Worm (Caenorhabditis elegans) whole organism, L1 larva: ENCODE measurements around the gene ubc-8.

ENCODE experiments used
- C34B4.2 ChIP-seq: sonication (generic microtip); optimal IDR thresholded peaks from 2 replicates; lab custom pipeline; 2017; ENCODE audit warnings: mild to moderate bottlenecking, missing genetic modification characterization, missing compliant biosample characterization
- aha-1 ChIP-seq: fragments of 150-350 bp; optimal IDR thresholded peaks from 2 replicates; lab custom pipeline; 2014; ENCODE audit warnings: missing biosample characterization, missing genetic modification characterization
- alr-1 ChIP-seq: fragments of 200-800 bp; sonication (Bioruptor generic); optimal IDR thresholded peaks from 2 replicates; lab custom pipeline; 2018; ENCODE audit warnings: borderline replicate concordance, mild to moderate bottlenecking, missing genetic modification characterization, missing compliant biosample characterization
- ama-1 ChIP-seq: fragments of 150-350 bp; optimal IDR thresholded peaks from 2 replicates; lab custom pipeline; 2014
- ceh-63 ChIP-seq: fragments of 200-800 bp; sonication (Bioruptor generic); optimal IDR thresholded peaks from 2 replicates; lab custom pipeline; 2018; ENCODE audit warnings: mild to moderate bottlenecking, missing genetic modification characterization, missing compliant biosample characterization
- ceh-82 ChIP-seq, 3 experiments: fragments of 150-350 bp in 1 of 3; sonication (generic microtip) in 2 of 3; optimal IDR thresholded peaks; 2 replicates each; lab custom pipeline; 2014 to 2017; ENCODE audit warnings: missing biosample characterization in 3 of 3, missing genetic modification characterization in 3 of 3
- dpl-1 ChIP-seq, 3 experiments: fragments of 150-350 bp in 2 of 3; sonication (generic microtip) in 1 of 3; optimal IDR thresholded peaks; 2 replicates each; lab custom pipeline; 2014 to 2017; ENCODE audit warnings: missing biosample characterization in 3 of 3, missing genetic modification characterization in 3 of 3, missing genetic modification reagents in 3 of 3
- dsc-1 ChIP-seq: sonication (generic microtip); optimal IDR thresholded peaks from 2 replicates; lab custom pipeline; 2016; ENCODE audit warnings: mild to moderate bottlenecking, missing genetic modification characterization, missing compliant biosample characterization
- efl-1 ChIP-seq, 4 experiments: fragments of 150-350 bp; optimal IDR thresholded peaks in 3 of 4; peaks in 1 of 4; 1 replicate in 1 of 4; 2 replicates in 3 of 4; lab custom pipeline; 2014; ENCODE audit warnings: missing biosample characterization in 2 of 4, missing genetic modification characterization in 2 of 4, missing genetic modification reagents in 2 of 4
- egl-13 ChIP-seq: sonication (generic microtip); optimal IDR thresholded peaks from 2 replicates; lab custom pipeline; 2016; ENCODE audit warnings: missing genotype, missing genetic modification reagents, missing genetic modification characterization, missing compliant biosample characterization
- egl-27 ChIP-seq, 2 experiments: fragments of 150-350 bp in 1 of 2; sonication (generic microtip); optimal IDR thresholded peaks; 3 replicates each; lab custom pipeline; 2017 to 2018; ENCODE audit warnings: missing biosample characterization in 2 of 2, missing genetic modification characterization in 2 of 2, missing genetic modification reagents in 2 of 2
- elt-2 ChIP-seq: sonication (generic microtip); optimal IDR thresholded peaks from 2 replicates; lab custom pipeline; 2016; ENCODE audit warnings: missing genetic modification characterization, mild to moderate bottlenecking, inconsistent platforms, missing compliant biosample characterization, missing genetic modification reagents
- elt-3 ChIP-seq, 6 experiments: fragments of 150-350 bp in 1 of 6; sonication (generic microtip); optimal IDR thresholded peaks; 2 replicates each; lab custom pipeline; 2017 to 2018; ENCODE audit warnings: missing biosample characterization in 6 of 6, missing genetic modification characterization in 6 of 6, inconsistent platforms in 1 of 6
- fkh-10 ChIP-seq: sonication (generic microtip); optimal IDR thresholded peaks from 2 replicates; lab custom pipeline; 2017; ENCODE audit warnings: missing biosample characterization, missing genetic modification reagents, missing genetic modification characterization
- fkh-8 ChIP-seq: sonication (generic microtip); optimal IDR thresholded peaks from 2 replicates; lab custom pipeline; 2016; ENCODE audit warnings: mild to moderate bottlenecking, missing genetic modification characterization, missing compliant biosample characterization
- fos-1 ChIP-seq: fragments of 150-350 bp; optimal IDR thresholded peaks from 2 replicates; lab custom pipeline; 2014; ENCODE audit warnings: missing biosample characterization, missing genetic modification characterization
- grh-1 ChIP-seq: fragments of 200-800 bp; sonication (Bioruptor generic); IDR thresholded peaks from 2 replicates; pipeline ENCODE4 v1.3.6; 2022; ENCODE audit warnings: missing genetic modification reagents, missing genetic modification characterization, missing compliant biosample characterization
- hlh-17 ChIP-seq: fragments of 200-800 bp; sonication (Bioruptor generic); optimal IDR thresholded peaks from 2 replicates; lab custom pipeline; 2018; ENCODE audit warnings: missing genetic modification characterization, mild to moderate bottlenecking, missing compliant biosample characterization, moderate library complexity, borderline replicate concordance
- hpl-2 ChIP-seq: fragments of 150-350 bp; optimal IDR thresholded peaks from 2 replicates; lab custom pipeline; 2014; ENCODE audit warnings: missing biosample characterization, missing genetic modification reagents, missing genetic modification characterization
- irx-1 ChIP-seq: sonication (generic microtip); optimal IDR thresholded peaks from 2 replicates; lab custom pipeline; 2016; ENCODE audit warnings: missing genetic modification characterization, missing compliant biosample characterization
- jun-1 ChIP-seq: fragments of 150-350 bp; optimal IDR thresholded peaks from 2 replicates; lab custom pipeline; 2014; ENCODE audit warnings: missing biosample characterization, missing genetic modification reagents, missing genetic modification characterization
- lin-13 ChIP-seq: fragments of 150-350 bp; optimal IDR thresholded peaks from 2 replicates; lab custom pipeline; 2014; ENCODE audit warnings: missing biosample characterization, missing genetic modification reagents, missing genetic modification characterization
- lin-15B ChIP-seq: fragments of 150-350 bp; sonication (generic microtip); optimal IDR thresholded peaks from 3 replicates; lab custom pipeline; 2014; ENCODE audit warnings: missing biosample characterization, missing genetic modification characterization
- lin-39 ChIP-seq: fragments of 150-350 bp; optimal IDR thresholded peaks from 2 replicates; lab custom pipeline; 2014; ENCODE audit warnings: missing biosample characterization, missing genetic modification reagents, missing genetic modification characterization
- lir-3 ChIP-seq: sonication (generic microtip); optimal IDR thresholded peaks from 2 replicates; lab custom pipeline; 2016; ENCODE audit warnings: mild to moderate bottlenecking, missing genetic modification characterization, moderate library complexity, missing compliant biosample characterization; ENCODE audit not compliant: poor library complexity
- lsy-2 ChIP-seq, 2 experiments: fragments of 150-350 bp; optimal IDR thresholded peaks; 2 replicates each; lab custom pipeline; 2014; ENCODE audit warnings: missing biosample characterization in 2 of 2, missing genetic modification characterization in 2 of 2
- mdl-1 ChIP-seq, 2 experiments: fragments of 150-350 bp; optimal IDR thresholded peaks; 2 replicates each; lab custom pipeline; 2014 to 2017; ENCODE audit warnings: missing biosample characterization in 2 of 2, missing genetic modification characterization in 2 of 2, inconsistent platforms in 1 of 2
- nhr-12 ChIP-seq: sonication (generic microtip); optimal IDR thresholded peaks from 2 replicates; lab custom pipeline; 2017; ENCODE audit warnings: missing biosample characterization, missing genetic modification characterization
- nhr-19 ChIP-seq: fragments of 200-800 bp; sonication (Bioruptor generic); conservative IDR thresholded peaks from 2 replicates; pipeline ENCODE4 v1.3.6; 2022; ENCODE audit warnings: missing genetic modification characterization, missing compliant biosample characterization
- nhr-237 ChIP-seq: fragments of 150-350 bp; optimal IDR thresholded peaks from 2 replicates; lab custom pipeline; 2014; ENCODE audit warnings: missing biosample characterization, missing genetic modification characterization
- nhr-47 ChIP-seq: sonication (generic microtip); optimal IDR thresholded peaks from 2 replicates; lab custom pipeline; 2016; ENCODE audit warnings: mild to moderate bottlenecking, missing genetic modification characterization, moderate library complexity, missing compliant biosample characterization
- nhr-71 ChIP-seq: sonication (generic microtip); optimal IDR thresholded peaks from 2 replicates; lab custom pipeline; 2016; ENCODE audit warnings: mild to moderate bottlenecking, missing genetic modification characterization, moderate library complexity, missing compliant biosample characterization
- nhr-76 ChIP-seq: sonication (generic microtip); optimal IDR thresholded peaks from 2 replicates; lab custom pipeline; 2017; ENCODE audit warnings: missing biosample characterization, missing genetic modification characterization
- nhr-77 ChIP-seq: fragments of 150-350 bp; optimal IDR thresholded peaks from 2 replicates; lab custom pipeline; 2014; ENCODE audit warnings: missing biosample characterization, missing genetic modification characterization
- nhr-84 ChIP-seq: sonication (generic microtip); optimal IDR thresholded peaks from 2 replicates; lab custom pipeline; 2017; ENCODE audit warnings: missing biosample characterization, missing genetic modification characterization
- nhr-85 ChIP-seq: sonication (generic microtip); peaks from one replicate; lab custom pipeline; 2016; ENCODE audit warnings: missing genetic modification characterization, inconsistent platforms, missing compliant biosample characterization
- nhr-90 ChIP-seq: sonication (generic microtip); optimal IDR thresholded peaks from 2 replicates; lab custom pipeline; 2016; ENCODE audit warnings: mild to moderate bottlenecking, missing genetic modification characterization, missing compliant biosample characterization; ENCODE audit not compliant: poor library complexity
- pag-3 ChIP-seq: sonication (generic microtip); optimal IDR thresholded peaks from 2 replicates; lab custom pipeline; 2017; ENCODE audit warnings: missing genetic modification characterization, mild to moderate bottlenecking, missing compliant biosample characterization, antibody characterized with exemption, borderline replicate concordance; ENCODE audit not compliant: insufficient read depth
- snu-23 ChIP-seq: sonication (generic microtip); optimal IDR thresholded peaks from 2 replicates; lab custom pipeline; 2016; ENCODE audit warnings: missing genetic modification characterization, missing compliant biosample characterization
- sptf-1 ChIP-seq: fragments of 150-350 bp; optimal IDR thresholded peaks from 2 replicates; lab custom pipeline; 2014; ENCODE audit warnings: missing biosample characterization, missing genetic modification characterization
- sup-37 ChIP-seq: fragments of 200-800 bp; sonication (Bioruptor generic); optimal IDR thresholded peaks from 2 replicates; lab custom pipeline; 2018; ENCODE audit warnings: mild to moderate bottlenecking, missing genetic modification characterization, missing compliant biosample characterization
- swsn-7 ChIP-seq: sonication (generic microtip); optimal IDR thresholded peaks from 2 replicates; lab custom pipeline; 2016; ENCODE audit warnings: missing genetic modification characterization, missing compliant biosample characterization
- tbx-2 ChIP-seq: sonication (generic microtip); optimal IDR thresholded peaks from 2 replicates; lab custom pipeline; 2016; ENCODE audit warnings: missing genetic modification characterization, missing compliant biosample characterization
- unc-30 ChIP-seq: sonication (generic microtip); optimal IDR thresholded peaks from 2 replicates; lab custom pipeline; 2017; ENCODE audit warnings: missing biosample characterization, missing genetic modification characterization
- unc-98 ChIP-seq: fragments of 200-800 bp; sonication (Bioruptor generic); IDR thresholded peaks from 2 replicates; pipeline ENCODE4 v1.3.6; 2022; ENCODE audit warnings: missing genetic modification characterization, missing compliant biosample characterization
- vab-15 ChIP-seq: sonication (generic microtip); optimal IDR thresholded peaks from 2 replicates; lab custom pipeline; 2017; ENCODE audit warnings: missing genotype, mild to moderate bottlenecking, missing genetic modification characterization, missing compliant biosample characterization
- xbp-1 ChIP-seq: sonication (generic microtip); optimal IDR thresholded peaks from 2 replicates; lab custom pipeline; 2016; ENCODE audit warnings: missing genetic modification characterization, missing compliant biosample characterization
- zip-4 ChIP-seq: fragments of 200-800 bp; sonication (Bioruptor generic); optimal IDR thresholded peaks from 2 replicates; lab custom pipeline; 2018; ENCODE audit warnings: mild to moderate bottlenecking, missing genetic modification characterization, moderate library complexity, missing compliant biosample characterization

Gene ubc-8

DNA sequence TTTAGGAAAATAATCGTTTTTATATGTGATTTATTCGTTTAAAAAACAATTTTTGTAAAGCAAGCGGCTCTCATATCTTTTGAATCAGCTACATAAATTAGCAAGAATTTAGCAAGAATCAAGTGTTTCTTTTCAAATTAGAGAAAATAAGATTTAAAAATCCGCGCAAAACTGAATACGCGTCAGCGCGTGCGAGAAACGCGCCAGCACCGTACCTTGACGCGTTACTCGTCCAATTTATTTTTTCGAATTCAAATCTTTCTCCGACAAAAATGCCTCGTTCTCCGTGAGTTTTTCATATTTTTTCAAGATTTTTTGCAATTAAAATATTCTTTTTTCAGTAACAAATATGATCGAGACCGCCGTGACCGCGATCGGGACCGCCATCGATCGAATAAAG is 30.8 kb downstream of the ubc-8 start, which contains the start of gene Y94H6A.3 (continued):
- TF ChIP-seq elt-2 (tag; lab: Kevin White, UChicago): peak; percentile 68
- TF ChIP-seq nhr-76 (tag; lab: Kevin White, UChicago): no peak
- peak; percentile 94 for TF ChIP-seq nhr-19 (GFP tag; lab: Robert Waterston, UW)
- TF ChIP-seq irx-1 (tag; lab: Kevin White, UChicago): peak; percentile 91
- TF ChIP-seq ama-1 (lab: Kevin White, UChicago): peak; percentile 51
- TF ChIP-seq ceh-63 (GFP tag; lab: Kevin White, UChicago): no peak
- peak; percentile 37 for TF ChIP-seq nhr-12 (tag; lab: Kevin White, UChicago)
- TF ChIP-seq nhr-77 (tag; lab: Kevin White, UChicago): peak; percentile 75
- TF ChIP-seq swsn-7 (tag; lab: Kevin White, UChicago): peak; percentile 94
- no peak for TF ChIP-seq lir-3 (tag; lab: Kevin White, UChicago)
- TF ChIP-seq nhr-90 (tag; lab: Kevin White, UChicago): peak; percentile 93
- TF ChIP-seq grh-1 (GFP tag; lab: Robert Waterston, UW): peak; percentile 92
- TF ChIP-seq egl-27 (tag; optimal IDR thresholded peaks at IDR 0.05; lab: Kevin White, UChicago): no peak
- peak; percentile 38 for TF ChIP-seq aha-1 (tag; lab: Kevin White, UChicago)
- TF ChIP-seq fos-1 (tag; lab: Kevin White, UChicago): peak; percentile 85
- peak; percentile 95 for TF ChIP-seq lin-15B (tag; lab: Kevin White, UChicago)
- TF ChIP-seq mdl-1 (tag; optimal IDR thresholded peaks at IDR 0.05; lab: Kevin White, UChicago): peak in 1 of 2 experiments; percentile 70
- no peak for TF ChIP-seq alr-1 (tag; lab: Kevin White, UChicago)
- TF ChIP-seq sptf-1 (tag; lab: Kevin White, UChicago): no peak
- TF ChIP-seq C34B4.2: peak; percentile 65
- peak; percentile 96 for TF ChIP-seq dsc-1 (tag; lab: Kevin White, UChicago)
- peak; percentile 99 for TF ChIP-seq dpl-1 (GFP tag; optimal IDR thresholded peaks at IDR 0.05; lab: Kevin White, UChicago)
- TF ChIP-seq unc-98 (GFP tag; lab: Robert Waterston, UW): peak; percentile 45; the same call in 1 of the 2 replicates
- peak; percentile 96 to 98 (median 97) for TF ChIP-seq ceh-82 (tag; optimal IDR thresholded peaks at IDR 0.05; lab: Kevin White, UChicago)
- TF ChIP-seq pag-3 (tag; lab: Kevin White, UChicago): no peak
- peak; percentile 92 for TF ChIP-seq nhr-85 (tag; lab: Kevin White, UChicago)
- TF ChIP-seq xbp-1 (tag; lab: Kevin White, UChicago): peak; percentile 92
- peak; percentile 87 for TF ChIP-seq fkh-8 (tag; lab: Kevin White, UChicago)
- TF ChIP-seq vab-15: no peak
- peak; percentile 94 for TF ChIP-seq tbx-2 (tag; lab: Kevin White, UChicago)
- peak in 2 of 6 experiments; percentile 78 to 88 for TF ChIP-seq elt-3 (tag; optimal IDR thresholded peaks at IDR 0.05; lab: Kevin White, UChicago)
- TF ChIP-seq lin-13 (GFP tag; lab: Kevin White, UChicago): peak; percentile 95
- peak; percentile 95 for TF ChIP-seq lin-39 (tag; lab: Kevin White, UChicago)
- peak; percentile 91 for TF ChIP-seq jun-1 (tag; lab: Kevin White, UChicago)
- TF ChIP-seq nhr-237 (tag; lab: Kevin White, UChicago): peak; percentile 9
- peak; percentile 78 for TF ChIP-seq egl-13 (tag; lab: Kevin White, UChicago)
- peak; percentile 78 for TF ChIP-seq sup-37 (GFP tag; lab: Kevin White, UChicago)

DNA sequence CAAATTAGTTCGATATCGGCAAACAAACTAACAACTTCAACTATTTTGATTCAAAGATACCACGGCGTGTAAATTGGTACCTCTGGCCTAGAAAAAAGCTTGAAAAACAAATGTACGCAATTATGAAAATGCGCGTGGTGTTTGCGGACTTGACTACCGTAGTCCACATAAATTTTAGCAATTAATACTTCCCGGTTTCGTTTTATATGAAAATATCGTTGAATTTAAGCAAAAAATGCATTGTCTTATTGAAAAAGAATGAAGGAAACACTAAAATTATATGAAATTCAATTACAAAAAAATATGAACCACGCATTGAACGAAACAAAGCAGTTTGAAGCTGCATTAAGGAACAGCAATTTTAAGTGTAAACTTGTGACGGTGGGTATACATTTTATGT is 32.1 kb downstream of the ubc-8 start, which contains the start of gene gpx-4:
gpx-4 (minus strand) TSS at position 101 of the 400 bp plus-strand sequence.
- TF ChIP-seq lsy-2 (tag; optimal IDR thresholded peaks at IDR 0.05; lab: Kevin White, UChicago): peak in 1 of 2 experiments; percentile 10
- TF ChIP-seq, all 84 proteins: peak for 1; not testable (repeated sequence) for 83

ce11 chrIV:2670664-2671063 is 36.4 kb downstream of the ubc-8 start:
- TF ChIP-seq nhr-47 (tag; lab: Kevin White, UChicago) (peak; percentile 28), dpl-1 (GFP tag; optimal IDR thresholded peaks at IDR 0.05; lab: Kevin White, UChicago) (peak; percentile 77 to 87 (median 84)), nhr-71 (peak; percentile 22), nhr-84 (tag; lab: Kevin White, UChicago) (no peak), snu-23 (peak; percentile 17), dsc-1 (tag; lab: Kevin White, UChicago) (no peak), hpl-2 (GFP tag; lab: Kevin White, UChicago) (no peak), fkh-10 (GFP tag; lab: Kevin White, UChicago) (no peak), efl-1 (optimal IDR thresholded peaks at IDR 0.05; lab: Kevin White, UChicago) (peak; percentile 65 to 85), efl-1 (GFP tag; optimal IDR thresholded peaks at IDR 0.05 in 1 of 2; lab: Kevin White, UChicago) (peak; percentile 90 to 99), unc-30 (tag; lab: Kevin White, UChicago) (no peak), fos-1 (tag; lab: Kevin White, UChicago) (no peak), nhr-19 (GFP tag; lab: Robert Waterston, UW) (0 out of 2 replicates have a peak, but pooled peaks have one; percentile 14), zip-4 (no peak), hlh-17 (no peak)
